Worm (Caenorhabditis elegans): ENCODE measurements around the gene R09F10.5.

DNA sequence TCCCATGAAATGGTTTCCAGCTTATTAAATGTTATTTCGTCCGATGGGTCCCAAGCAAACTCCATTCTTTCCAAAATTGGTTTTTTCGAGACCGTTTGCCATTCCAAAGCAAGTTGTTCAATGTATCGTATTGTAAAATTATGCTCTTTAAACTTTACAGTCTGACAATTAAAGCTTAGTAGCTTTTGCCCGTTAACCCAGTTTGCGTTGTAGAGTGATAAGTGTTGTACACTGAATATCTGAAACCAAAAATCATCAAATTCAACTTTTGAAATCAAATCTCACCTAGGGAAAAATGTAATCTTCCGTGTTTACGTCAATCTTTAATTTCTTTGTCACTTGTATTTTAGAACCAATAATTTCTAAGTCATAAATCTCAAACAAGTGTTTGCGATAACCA is 10.2 kb downstream of the R09F10.5 start:
- TF ChIP-seq ama-1 (optimal IDR thresholded peaks at IDR 0.05), result no peak
- no peak for TF ChIP-seq flt-1 (GFP tag; IDR thresholded peaks at IDR 0.05)
- TF ChIP-seq scrt-1 (GFP tag; IDR thresholded peaks at IDR 0.05), result no peak
- no peak for TF ChIP-seq sea-1 (GFP tag; conservative IDR thresholded peaks at IDR 0.05)
- TF ChIP-seq ceh-36 (tag; optimal IDR thresholded peaks at IDR 0.05), result no peak

Data from whole organism, early embryonic.